Comparison of ENCODE assay signal across 6 worm cellular contexts in the genomic region with DNA sequence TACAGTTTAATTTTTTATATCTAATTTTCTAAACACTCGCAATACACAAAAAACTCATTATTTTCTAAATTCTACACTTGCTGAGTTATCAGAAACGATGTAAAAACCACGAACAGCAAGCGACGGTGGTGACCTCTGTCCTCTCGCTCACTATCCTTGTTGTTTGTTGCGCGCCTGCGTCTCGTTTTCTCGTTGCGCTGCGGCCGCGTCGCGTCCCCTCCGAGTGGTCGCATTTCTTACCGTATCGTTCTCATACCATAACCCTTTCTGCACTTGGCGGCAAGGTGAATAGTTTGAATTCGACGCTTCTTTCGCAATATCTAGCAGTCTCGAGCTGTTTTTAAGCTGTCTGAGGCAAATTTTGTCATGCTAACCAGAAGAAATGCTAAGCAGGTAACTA.
A peak's percentile ranks its signal among the peaks of the same experiment; 100 is the strongest.
TF ChIP-seq lines count a peak whose summit lies in the region.

A gene (plus strand): TSS at position 271 of the 400 bp plus-strand sequence.

TF ChIP-seq in whole organism, L1 larva, 84 proteins besides CTCF, POLR2A, EP300 and RAD21 (continued from another document):
- TF ChIP-seq pax-3 (tag; optimal IDR thresholded peaks at IDR 0.05; lab: Kevin White, UChicago) (no peak), elt-2 (tag; optimal IDR thresholded peaks at IDR 0.05; lab: Kevin White, UChicago) (no peak), efl-1 (optimal IDR thresholded peaks at IDR 0.05; lab: Kevin White, UChicago) (peak; percentile 36 to 78), efl-1 (GFP tag; optimal IDR thresholded peaks at IDR 0.05 in 1 of 2; lab: Kevin White, UChicago) (peak; percentile 76 to 97), unc-86 (tag; optimal IDR thresholded peaks at IDR 0.05; lab: Kevin White, UChicago) (no peak), lin-14 (GFP tag; optimal IDR thresholded peaks at IDR 0.05; lab: Kevin White, UChicago) (peak; percentile 64), pag-3 (tag; optimal IDR thresholded peaks at IDR 0.05; lab: Kevin White, UChicago; ENCODE audit: borderline replicate concordance, insufficient read depth) (no peak), nhr-77 (tag; optimal IDR thresholded peaks at IDR 0.05; lab: Kevin White, UChicago) (peak; percentile 50), ama-1 (optimal IDR thresholded peaks at IDR 0.05; lab: Kevin White, UChicago) (no peak)

TF ChIP-seq in whole organism, L2 larva, 48 proteins besides CTCF, POLR2A, EP300 and RAD21 (continued from another document):
- TF ChIP-seq mbf-1 (tag; optimal IDR thresholded peaks at IDR 0.05; lab: Kevin White, UChicago), result no peak
- TF ChIP-seq ztf-11 (tag; optimal IDR thresholded peaks at IDR 0.05; lab: Kevin White, UChicago), result no peak
- no peak for TF ChIP-seq ztf-1 (GFP tag; conservative IDR thresholded peaks at IDR 0.05; lab: Robert Waterston, UW)
- TF ChIP-seq F13H6.1 (tag; optimal IDR thresholded peaks at IDR 0.05; lab: Kevin White, UChicago), result peak; percentile 31
- TF ChIP-seq R02D3.7 (tag; optimal IDR thresholded peaks at IDR 0.05; lab: Kevin White, UChicago), result no peak
- TF ChIP-seq skn-1 (tag; optimal IDR thresholded peaks at IDR 0.05; lab: Kevin White, UChicago), result no peak
- TF ChIP-seq snpc-4 (tag; optimal IDR thresholded peaks at IDR 0.05; lab: Kevin White, UChicago), result no peak
- TF ChIP-seq lin-39 (tag; optimal IDR thresholded peaks at IDR 0.05; lab: Kevin White, UChicago), result no peak
- no peak for TF ChIP-seq ceh-16 (tag; optimal IDR thresholded peaks at IDR 0.05; lab: Kevin White, UChicago)
- TF ChIP-seq nhr-21 (tag; optimal IDR thresholded peaks at IDR 0.05; lab: Kevin White, UChicago), result peak; percentile 41
- TF ChIP-seq nhr-23 (tag; optimal IDR thresholded peaks at IDR 0.05; lab: Kevin White, UChicago), result no peak
- no peak for TF ChIP-seq nhr-11 (tag; optimal IDR thresholded peaks at IDR 0.05; lab: Kevin White, UChicago)
- peak; percentile 68 for TF ChIP-seq nhr-25 (tag; optimal IDR thresholded peaks at IDR 0.05; lab: Kevin White, UChicago)
- no peak for TF ChIP-seq alr-1 (tag; optimal IDR thresholded peaks at IDR 0.05; lab: Kevin White, UChicago)
- peak; percentile 46 for TF ChIP-seq sma-3 (GFP tag; optimal IDR thresholded peaks at IDR 0.05; lab: Kevin White, UChicago)
- peak; percentile 33 for TF ChIP-seq unc-55 (GFP tag; optimal IDR thresholded peaks at IDR 0.05; lab: Kevin White, UChicago)
- no peak for TF ChIP-seq sma-9 (GFP tag; optimal IDR thresholded peaks at IDR 0.05; lab: Kevin White, UChicago)
- TF ChIP-seq sma-9 (tag; optimal IDR thresholded peaks at IDR 0.05; lab: Kevin White, UChicago), result no peak
- no peak for TF ChIP-seq peb-1 (tag; optimal IDR thresholded peaks at IDR 0.05; lab: Kevin White, UChicago)

TF ChIP-seq in whole organism, L3 larva, 47 proteins besides CTCF, POLR2A, EP300 and RAD21 (continued from another document):
- TF ChIP-seq ceh-82 (tag; optimal IDR thresholded peaks at IDR 0.05; lab: Kevin White, UChicago) (no peak), nhr-76 (tag; optimal IDR thresholded peaks at IDR 0.05; lab: Kevin White, UChicago) (no peak), nhr-28 (tag; optimal IDR thresholded peaks at IDR 0.05; lab: Kevin White, UChicago) (no peak), pha-4 (tag; optimal IDR thresholded peaks at IDR 0.05; lab: Kevin White, UChicago) (peak; percentile 72), snpc-4 (tag; optimal IDR thresholded peaks at IDR 0.05; lab: Kevin White, UChicago) (no peak), nhr-237 (tag; optimal IDR thresholded peaks at IDR 0.05; lab: Kevin White, UChicago) (no peak), ama-1 (optimal IDR thresholded peaks at IDR 0.05; lab: Kevin White, UChicago) (peak; percentile 51), ceh-9 (tag; optimal IDR thresholded peaks at IDR 0.05; lab: Kevin White, UChicago) (no peak), fkh-10 (GFP tag; optimal IDR thresholded peaks at IDR 0.05; lab: Kevin White, UChicago) (no peak), daf-12 (tag; optimal IDR thresholded peaks at IDR 0.05; lab: Kevin White, UChicago) (no peak), R02D3.7 (tag; optimal IDR thresholded peaks at IDR 0.05; lab: Kevin White, UChicago) (no peak), hmg-11 (tag; optimal IDR thresholded peaks at IDR 0.05; lab: Kevin White, UChicago) (peak; percentile 84), tbx-2 (tag; optimal IDR thresholded peaks at IDR 0.05; lab: Kevin White, UChicago) (no peak), lsy-12 (tag; optimal IDR thresholded peaks at IDR 0.05; lab: Kevin White, UChicago) (peak; percentile 5), aly-2 (tag; optimal IDR thresholded peaks at IDR 0.05; lab: Kevin White, UChicago) (no peak), egl-27 (tag; optimal IDR thresholded peaks at IDR 0.05; lab: Kevin White, UChicago) (no peak)

TF ChIP-seq in whole organism, L4 larva, 104 proteins besides CTCF, POLR2A, EP300 and RAD21 (continued from another document and continues in another):
- TF ChIP-seq nhr-48 (tag; optimal IDR thresholded peaks at IDR 0.05; lab: Kevin White, UChicago) (no peak), nhr-25 (tag; optimal IDR thresholded peaks at IDR 0.05; lab: Kevin White, UChicago; ENCODE audit: borderline replicate concordance, insufficient read depth) (peak; percentile 86), lin-15B (tag; optimal IDR thresholded peaks at IDR 0.05; lab: Kevin White, UChicago) (no peak), egl-27 (tag; optimal IDR thresholded peaks at IDR 0.05; lab: Kevin White, UChicago) (no peak), F10B5.3 (tag; optimal IDR thresholded peaks at IDR 0.05; lab: Kevin White, UChicago) (no peak), lin-29 (GFP tag; IDR thresholded peaks at IDR 0.05; lab: Robert Waterston, UW) (no peak), nhr-42 (GFP tag; IDR thresholded peaks at IDR 0.05; lab: Robert Waterston, UW) (no peak), lir-3 (tag; optimal IDR thresholded peaks at IDR 0.05; lab: Kevin White, UChicago) (no peak), R02D3.7 (tag; optimal IDR thresholded peaks at IDR 0.05; lab: Kevin White, UChicago) (no peak), nhr-41 (GFP tag; IDR thresholded peaks at IDR 0.05; lab: Robert Waterston, UW) (no peak), mdt-29 (GFP tag; IDR thresholded peaks at IDR 0.05; lab: Robert Waterston, UW) (no peak), lin-13 (GFP tag; optimal IDR thresholded peaks at IDR 0.05; lab: Kevin White, UChicago) (peak; percentile 72), ceh-62 (tag; optimal IDR thresholded peaks at IDR 0.05; lab: Kevin White, UChicago) (no peak), aha-1 (tag; lab: Kevin White, UChicago) (peak; percentile 64), Y75B8A.6 (GFP tag; IDR thresholded peaks at IDR 0.05; lab: Robert Waterston, UW) (no peak), ceh-20 (GFP tag; IDR thresholded peaks at IDR 0.05; lab: Robert Waterston, UW) (no peak), skn-1 (tag; optimal IDR thresholded peaks at IDR 0.05; lab: Kevin White, UChicago) (no peak), zfp-3 (GFP tag; conservative IDR thresholded peaks at IDR 0.05; lab: Robert Waterston, UW) (no peak), aly-2 (tag; optimal IDR thresholded peaks at IDR 0.05; lab: Kevin White, UChicago) (no peak), cey-2 (tag; optimal IDR thresholded peaks at IDR 0.05; lab: Kevin White, UChicago; ENCODE audit: borderline replicate concordance, insufficient read depth) (no peak), dve-1 (tag; optimal IDR thresholded peaks at IDR 0.05; lab: Kevin White, UChicago; ENCODE audit: insufficient read depth) (peak; percentile 31), hif-1 (tag; optimal IDR thresholded peaks at IDR 0.05; lab: Kevin White, UChicago) (peak in 1 of 2 experiments; percentile 41), ctbp-1 (GFP tag; IDR thresholded peaks at IDR 0.05; lab: Robert Waterston, UW) (0 out of 2 replicates have a peak, but pooled peaks have one; percentile 15), lin-1 (GFP tag; IDR thresholded peaks at IDR 0.05; lab: Robert Waterston, UW) (no peak), fkh-10 (GFP tag; optimal IDR thresholded peaks at IDR 0.05; lab: Kevin White, UChicago) (no peak), ztf-7 (tag; optimal IDR thresholded peaks at IDR 0.05; lab: Kevin White, UChicago) (no peak), spr-3 (GFP tag; optimal IDR thresholded peaks at IDR 0.05; lab: Kevin White, UChicago) (no peak), tra-1 (GFP tag; IDR thresholded peaks at IDR 0.05; lab: Robert Waterston, UW) (no peak), zag-1 (tag; optimal IDR thresholded peaks at IDR 0.05; lab: Kevin White, UChicago) (no peak), dpl-1 (GFP tag; optimal IDR thresholded peaks at IDR 0.05; lab: Kevin White, UChicago) (peak; percentile 72)

TF ChIP-seq in whole organism, late embryonic, 69 proteins besides CTCF, POLR2A, EP300 and RAD21 (continued from another document and continues in another):
- TF ChIP-seq ceh-18 (tag; optimal IDR thresholded peaks at IDR 0.05; lab: Kevin White, UChicago), result peak; percentile 16
- TF ChIP-seq odd-2 (tag; optimal IDR thresholded peaks at IDR 0.05; lab: Kevin White, UChicago), result no peak
- no peak for TF ChIP-seq ceh-45 (GFP tag; IDR thresholded peaks at IDR 0.05; lab: Robert Waterston, UW)
- TF ChIP-seq pqm-1 (tag; optimal IDR thresholded peaks at IDR 0.05; lab: Kevin White, UChicago), result no peak
- TF ChIP-seq pha-2 (tag; optimal IDR thresholded peaks at IDR 0.05; lab: Kevin White, UChicago), result no peak
- TF ChIP-seq ama-1 (optimal IDR thresholded peaks at IDR 0.05; lab: Kevin White, UChicago), result no peak
- no peak for TF ChIP-seq C08G9.2 (tag; optimal IDR thresholded peaks at IDR 0.05; lab: Kevin White, UChicago)
- TF ChIP-seq eyg-1 (tag; optimal IDR thresholded peaks at IDR 0.05; lab: Kevin White, UChicago), result no peak
- no peak for TF ChIP-seq pag-3 (tag; optimal IDR thresholded peaks at IDR 0.05; lab: Kevin White, UChicago; ENCODE audit: borderline replicate concordance)
- no peak for TF ChIP-seq hlh-13 (GFP tag; optimal IDR thresholded peaks at IDR 0.05; lab: Kevin White, UChicago)
- TF ChIP-seq elt-4 (tag; optimal IDR thresholded peaks at IDR 0.05; lab: Kevin White, UChicago), result no peak
- no peak for TF ChIP-seq tbx-7 (tag; optimal IDR thresholded peaks at IDR 0.05; lab: Kevin White, UChicago)
- no peak for TF ChIP-seq ahr-1 (tag; optimal IDR thresholded peaks at IDR 0.05; lab: Kevin White, UChicago)
- no peak for TF ChIP-seq lin-11 (tag; optimal IDR thresholded peaks at IDR 0.05; lab: Kevin White, UChicago)
- TF ChIP-seq T23F11.4 (GFP tag; optimal IDR thresholded peaks at IDR 0.05; lab: Kevin White, UChicago), result no peak
- peak; percentile 87 for TF ChIP-seq nfya-1 (tag; optimal IDR thresholded peaks at IDR 0.05; lab: Kevin White, UChicago)
- no peak for TF ChIP-seq madf-2 (tag; optimal IDR thresholded peaks at IDR 0.05; lab: Kevin White, UChicago)
- no peak for TF ChIP-seq nhr-232 (tag; optimal IDR thresholded peaks at IDR 0.05; lab: Kevin White, UChicago)
- no peak for TF ChIP-seq ceh-14 (tag; optimal IDR thresholded peaks at IDR 0.05; lab: Kevin White, UChicago)
- no peak for TF ChIP-seq unc-3 (GFP tag; conservative IDR thresholded peaks at IDR 0.05; lab: Robert Waterston, UW)
- no peak for TF ChIP-seq unc-3 (tag; optimal IDR thresholded peaks at IDR 0.05; lab: Kevin White, UChicago)
- no peak for TF ChIP-seq npax-4 (tag; optimal IDR thresholded peaks at IDR 0.05; lab: Kevin White, UChicago)
- TF ChIP-seq sox-4 (tag; optimal IDR thresholded peaks at IDR 0.05; lab: Kevin White, UChicago), result no peak
- TF ChIP-seq che-1 (tag; optimal IDR thresholded peaks at IDR 0.05; lab: Kevin White, UChicago), result no peak
- TF ChIP-seq F13H6.1 (tag; optimal IDR thresholded peaks at IDR 0.05; lab: Kevin White, UChicago), result no peak
- no peak for TF ChIP-seq dmd-4 (tag; optimal IDR thresholded peaks at IDR 0.05; lab: Kevin White, UChicago; ENCODE audit: borderline replicate concordance)
- no peak for TF ChIP-seq ceh-2 (tag; optimal IDR thresholded peaks at IDR 0.05; lab: Kevin White, UChicago)
- no peak for TF ChIP-seq hlh-30 (tag; optimal IDR thresholded peaks at IDR 0.05; lab: Kevin White, UChicago; ENCODE audit: insufficient read depth)
- TF ChIP-seq mec-3 (tag; optimal IDR thresholded peaks at IDR 0.05; lab: Kevin White, UChicago; ENCODE audit: borderline replicate concordance), result no peak
- no peak for TF ChIP-seq pha-4 (tag; optimal IDR thresholded peaks at IDR 0.05; lab: Kevin White, UChicago)
- no peak for TF ChIP-seq syd-9 (tag; optimal IDR thresholded peaks at IDR 0.05; lab: Kevin White, UChicago)
- no peak for TF ChIP-seq Y22D7AL.16 (tag; optimal IDR thresholded peaks at IDR 0.05; lab: Kevin White, UChicago)
- TF ChIP-seq ref-2 (tag; optimal IDR thresholded peaks at IDR 0.05; lab: Kevin White, UChicago), result no peak

TF ChIP-seq in whole organism, young adult, 124 proteins besides CTCF, POLR2A, EP300 and RAD21 (continued from another document):
- TF ChIP-seq ama-1 (optimal IDR thresholded peaks at IDR 0.05; lab: Kevin White, UChicago) (no peak), ama-1 (GFP tag; optimal IDR thresholded peaks at IDR 0.05; lab: Kevin White, UChicago) (no peak), nfya-2 (GFP tag; IDR thresholded peaks at IDR 0.05; lab: Robert Waterston, UW) (no peak), F10E7.11 (tag; optimal IDR thresholded peaks at IDR 0.05; lab: Kevin White, UChicago) (no peak), Y53F4B.3 (GFP tag; IDR thresholded peaks at IDR 0.05; lab: Robert Waterston, UW) (no peak), ztf-22 (GFP tag; optimal IDR thresholded peaks at IDR 0.05; lab: Kevin White, UChicago) (no peak), cebp-1 (GFP tag; IDR thresholded peaks at IDR 0.05; lab: Robert Waterston, UW) (peak; percentile 63), cebp-1 (tag; optimal IDR thresholded peaks at IDR 0.05; lab: Kevin White, UChicago) (peak; percentile 88), F37B4.10 (GFP tag; IDR thresholded peaks at IDR 0.05; lab: Robert Waterston, UW) (no peak), K12H6.12 (tag; optimal IDR thresholded peaks at IDR 0.05; lab: Kevin White, UChicago) (peak; percentile 79), mcd-1 (GFP tag; IDR thresholded peaks at IDR 0.05; lab: Robert Waterston, UW) (peak; percentile 29; the same call in 1 of the 2 replicates), zim-3 (tag; optimal IDR thresholded peaks at IDR 0.05; lab: Kevin White, UChicago) (no peak)
